Worm (Caenorhabditis elegans): Measurements from ENCODE around the gene alh-7.

DNA sequence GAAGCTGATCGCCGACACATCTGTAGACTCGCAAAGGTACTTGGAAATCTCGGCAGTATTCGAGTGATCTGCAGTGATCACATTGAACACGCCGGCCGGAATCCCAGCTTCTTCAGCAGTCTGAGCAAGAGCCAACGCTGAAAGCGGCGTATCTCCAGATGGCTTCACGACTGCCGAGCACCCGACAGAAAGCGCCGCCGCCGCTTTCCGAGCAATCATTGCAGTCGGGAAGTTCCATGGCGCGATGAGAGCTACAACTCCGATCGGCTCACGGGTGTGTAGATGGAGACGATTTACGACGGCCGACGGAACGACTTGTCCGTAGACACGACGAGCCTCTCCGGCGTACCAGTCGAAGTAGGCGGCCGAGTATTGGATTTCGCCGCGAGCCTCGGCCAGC is 1.7 kb downstream of the alh-7 start:
- TF ChIP-seq T20F7.1 (GFP tag; optimal IDR thresholded peaks at IDR 0.05) (no peak), nhr-11 (tag; optimal IDR thresholded peaks at IDR 0.05) (no peak), mep-1 (tag; optimal IDR thresholded peaks at IDR 0.05) (no peak), skn-1 (tag; optimal IDR thresholded peaks at IDR 0.05) (no peak), unc-62 (GFP tag; optimal IDR thresholded peaks at IDR 0.05 in 1 of 2) (no peak), unc-62 (tag; optimal IDR thresholded peaks at IDR 0.05) (no peak), ceh-82 (tag; optimal IDR thresholded peaks at IDR 0.05) (no peak), ces-1 (GFP tag; optimal IDR thresholded peaks at IDR 0.05) (no peak)

Data from whole organism, L4 larva.